Fruit fly (Drosophila melanogaster) whole organism, embryonic: ENCODE results near the gene CG31207.

ENCODE experiments used
- Antp ChIP-seq: fragments of 200-800 bp; sonication (Bioruptor generic); optimal IDR thresholded peaks from 3 replicates; lab custom pipeline; 2016; ENCODE audit warnings: missing biosample characterization, missing genetic modification characterization
- Atf-2 ChIP-seq: fragments of 200-800 bp; sonication (Bioruptor generic); optimal IDR thresholded peaks from 2 replicates; lab custom pipeline; 2016; ENCODE audit warnings: missing biosample characterization, missing genetic modification characterization
- CG11560 ChIP-seq: fragments of 200-800 bp; sonication (Bioruptor generic); IDR thresholded peaks from 3 replicates; pipeline ENCODE4 v1.3.6; 2022; ENCODE audit warnings: missing biosample characterization, missing genetic modification characterization
- CG13775 ChIP-seq: fragments of 200-800 bp; sonication (Bioruptor generic); optimal IDR thresholded peaks from 3 replicates; lab custom pipeline; 2017; ENCODE audit warnings: missing biosample characterization, mild to moderate bottlenecking, missing genetic modification characterization
- CG15479 ChIP-seq: fragments of 200-800 bp; sonication (Bioruptor generic); optimal IDR thresholded peaks from 3 replicates; lab custom pipeline; 2019; ENCODE audit warnings: missing biosample characterization, mild to moderate bottlenecking, missing genetic modification characterization, moderate library complexity
- CG1603 ChIP-seq: fragments of 200-800 bp; sonication (Bioruptor generic); optimal IDR thresholded peaks from 2 replicates; lab custom pipeline; 2019; ENCODE audit warnings: missing biosample characterization, mild to moderate bottlenecking, missing genetic modification characterization, moderate library complexity
- CG18619 ChIP-seq: fragments of 200-800 bp; sonication (Bioruptor generic); optimal IDR thresholded peaks from 3 replicates; lab custom pipeline; 2017; ENCODE audit warnings: missing biosample characterization, mild to moderate bottlenecking, missing genetic modification characterization
- CG2202 ChIP-seq: fragments of 200-800 bp; sonication (Bioruptor generic); optimal IDR thresholded peaks from 2 replicates; lab custom pipeline; 2018; ENCODE audit warnings: missing biosample characterization, mild to moderate bottlenecking, missing genetic modification characterization
- CG2678 ChIP-seq: fragments of 200-800 bp; sonication (Bioruptor generic); optimal IDR thresholded peaks from 3 replicates; lab custom pipeline; 2019; ENCODE audit warnings: missing biosample characterization, mild to moderate bottlenecking, missing genetic modification characterization, moderate library complexity
- CG30403 ChIP-seq: fragments of 200-800 bp; sonication (Bioruptor generic); optimal IDR thresholded peaks from 3 replicates; lab custom pipeline; 2016; ENCODE audit warnings: missing biosample characterization, missing genetic modification characterization
- CG3995 ChIP-seq: fragments of 200-800 bp; sonication (Bioruptor generic); optimal IDR thresholded peaks from 3 replicates; lab custom pipeline; 2016; ENCODE audit warnings: missing biosample characterization, missing genetic modification characterization
- CG4328 ChIP-seq: fragments of 200-800 bp; sonication (Bioruptor generic); optimal IDR thresholded peaks from 3 replicates; lab custom pipeline; 2017; ENCODE audit warnings: missing biosample characterization, missing genetic modification reagents, missing genetic modification characterization
- CG4820 ChIP-seq: fragments of 200-800 bp; sonication (Bioruptor generic); optimal IDR thresholded peaks from 3 replicates; lab custom pipeline; 2016; ENCODE audit warnings: missing biosample characterization, missing genetic modification characterization
- CG6813 ChIP-seq: fragments of 200-800 bp; sonication (Bioruptor generic); optimal IDR thresholded peaks from 2 replicates; lab custom pipeline; 2017; ENCODE audit warnings: missing biosample characterization, missing genetic modification characterization, mild to moderate bottlenecking, moderate library complexity, missing genetic modification reagents
- CG7928 ChIP-seq: fragments of 200-800 bp; sonication (Bioruptor generic); optimal IDR thresholded peaks from 2 replicates; lab custom pipeline; 2017; ENCODE audit warnings: missing biosample characterization, mild to moderate bottlenecking, missing genetic modification characterization
- CG8944 ChIP-seq: fragments of 200-800 bp; sonication (Bioruptor generic); optimal IDR thresholded peaks from 3 replicates; lab custom pipeline; 2016; ENCODE audit warnings: missing biosample characterization, missing genetic modification characterization
- CHES-1-like ChIP-seq: fragments of 200-800 bp; sonication (Bioruptor generic); optimal IDR thresholded peaks from 2 replicates; lab custom pipeline; 2016; ENCODE audit warnings: missing biosample characterization, missing genetic modification characterization
- CrebB ChIP-seq: fragments of 200-800 bp; sonication (Bioruptor generic); optimal IDR thresholded peaks from 3 replicates; lab custom pipeline; 2018; ENCODE audit warnings: missing biosample characterization, mild to moderate bottlenecking, missing genetic modification characterization
- D ChIP-seq, 2 experiments: fragments of 200-800 bp in 1 of 2; fragments of >200 bp in 1 of 2; sonication (Bioruptor generic) in 1 of 2; optimal IDR thresholded peaks; 2 replicates in 1 of 2; 3 replicates in 1 of 2; lab custom pipeline; 2017; ENCODE audit warnings: mild to moderate bottlenecking in 1 of 2, missing biosample characterization in 1 of 2, missing genetic modification characterization in 1 of 2, missing genetic modification reagents in 1 of 2
- HHEX ChIP-seq: fragments of 200-800 bp; sonication (Bioruptor generic); optimal IDR thresholded peaks from 3 replicates; lab custom pipeline; 2017; ENCODE audit warnings: missing biosample characterization, mild to moderate bottlenecking, missing genetic modification characterization, missing genetic modification reagents
- Hmr ChIP-seq: fragments of 200-800 bp; sonication (Bioruptor generic); optimal IDR thresholded peaks from 3 replicates; lab custom pipeline; 2017; ENCODE audit warnings: mild to moderate bottlenecking, missing biosample characterization, missing genetic modification reagents, missing genetic modification characterization
- NC2β ChIP-seq: fragments of 200-800 bp; sonication (Bioruptor generic); optimal IDR thresholded peaks from 2 replicates; lab custom pipeline; 2016; ENCODE audit warnings: missing biosample characterization, missing genetic modification characterization
- Oaz ChIP-seq: fragments of 200-800 bp; sonication (Bioruptor generic); IDR thresholded peaks from 2 replicates; pipeline ENCODE4 v1.3.6; 2022; ENCODE audit warnings: missing biosample characterization, missing genetic modification characterization
- PHDP ChIP-seq: fragments of 200-800 bp; sonication (Bioruptor generic); optimal IDR thresholded peaks from 3 replicates; lab custom pipeline; 2018; ENCODE audit warnings: missing biosample characterization, mild to moderate bottlenecking, missing genetic modification characterization, moderate library complexity
- Scr ChIP-seq: fragments of 200-800 bp; sonication (Bioruptor generic); IDR thresholded peaks from 2 replicates; pipeline ENCODE4 v1.3.6; 2022; ENCODE audit warnings: missing biosample characterization, missing genetic modification characterization; ENCODE audit not compliant: partially characterized antibody
- Sox100B ChIP-seq: fragments of 200-800 bp; sonication (Bioruptor generic); optimal IDR thresholded peaks from 3 replicates; lab custom pipeline; 2018; ENCODE audit warnings: missing biosample characterization, mild to moderate bottlenecking, missing genetic modification characterization
- Trl ChIP-seq, 3 experiments: fragments of >200 bp in 2 of 3; fragments of 200-800 bp in 1 of 3; sonication (Bioruptor generic) in 1 of 3; optimal IDR thresholded peaks; 2 replicates in 1 of 3; 3 replicates in 2 of 3; lab custom pipeline; 2016 to 2017; ENCODE audit warnings: missing biosample characterization in 1 of 3, missing genetic modification characterization in 1 of 3
- amos ChIP-seq: fragments of 200-800 bp; sonication (Bioruptor generic); IDR thresholded peaks from 2 replicates; pipeline ENCODE4 v1.3.6; 2022; ENCODE audit warnings: missing biosample characterization, missing genetic modification characterization; ENCODE audit not compliant: partially characterized antibody
- bsh ChIP-seq, 2 experiments: fragments of 200-800 bp; sonication (Bioruptor generic); optimal IDR thresholded peaks; 2 replicates each; lab custom pipeline; 2017 to 2018; ENCODE audit warnings: mild to moderate bottlenecking in 2 of 2, missing biosample characterization in 2 of 2, missing genetic modification characterization in 2 of 2, moderate library complexity in 1 of 2
- btn ChIP-seq: fragments of 200-800 bp; sonication (Bioruptor generic); optimal IDR thresholded peaks from 2 replicates; lab custom pipeline; 2016; ENCODE audit warnings: missing biosample characterization, missing genetic modification characterization
- dan ChIP-seq: fragments of 200-800 bp; sonication (Bioruptor generic); IDR thresholded peaks from 2 replicates; pipeline ENCODE4 v1.3.6; 2022; ENCODE audit warnings: missing biosample characterization, missing genetic modification characterization
- dati ChIP-seq: fragments of 200-800 bp; sonication (Bioruptor generic); IDR thresholded peaks from 2 replicates; pipeline ENCODE4 v1.3.6; 2022; ENCODE audit warnings: missing biosample characterization, missing genetic modification characterization
- eyg ChIP-seq: fragments of 200-800 bp; sonication (Bioruptor generic); optimal IDR thresholded peaks from 3 replicates; lab custom pipeline; 2016; ENCODE audit warnings: missing biosample characterization, missing genetic modification characterization
- fd102C ChIP-seq: fragments of 200-800 bp; sonication (Bioruptor generic); optimal IDR thresholded peaks from 2 replicates; lab custom pipeline; 2018; ENCODE audit warnings: missing biosample characterization, mild to moderate bottlenecking, missing genetic modification characterization, moderate library complexity
- gce ChIP-seq: fragments of 200-800 bp; sonication (Bioruptor generic); IDR thresholded peaks from 3 replicates; pipeline ENCODE4 v1.3.6; 2022; ENCODE audit warnings: missing biosample characterization, missing genetic modification characterization
- hbn ChIP-seq: fragments of 200-800 bp; sonication (Bioruptor generic); IDR thresholded peaks from 2 replicates; pipeline ENCODE4 v1.3.6; 2022; ENCODE audit warnings: missing biosample characterization, missing genetic modification characterization; ENCODE audit not compliant: partially characterized antibody
- insv ChIP-seq, 2 experiments: fragments of 200-800 bp; sonication (Bioruptor generic); optimal IDR thresholded peaks; 3 replicates each; lab custom pipeline; 2016 to 2018; ENCODE audit warnings: missing biosample characterization in 2 of 2, missing genetic modification characterization in 2 of 2
- inv ChIP-seq: fragments of 200-800 bp; sonication (Bioruptor generic); IDR thresholded peaks from 2 replicates; pipeline ENCODE4 v1.3.6; 2022; ENCODE audit warnings: missing biosample characterization, missing genetic modification characterization; ENCODE audit not compliant: partially characterized antibody
- jigr1 ChIP-seq: fragments of 200-800 bp; sonication (Bioruptor generic); IDR thresholded peaks from 3 replicates; pipeline ENCODE4 v1.3.6; 2022; ENCODE audit warnings: missing biosample characterization, missing genetic modification characterization
- odd ChIP-seq: fragments of 200-800 bp; sonication (Bioruptor generic); optimal IDR thresholded peaks from 2 replicates; lab custom pipeline; 2017; ENCODE audit warnings: missing biosample characterization, mild to moderate bottlenecking, missing genetic modification characterization
- pros ChIP-seq: fragments of 200-800 bp; sonication (Bioruptor generic); optimal IDR thresholded peaks from 3 replicates; lab custom pipeline; 2019; ENCODE audit warnings: missing biosample characterization, mild to moderate bottlenecking, missing genetic modification characterization, moderate library complexity
- pzg ChIP-seq: fragments of 200-800 bp; sonication (Bioruptor generic); optimal IDR thresholded peaks from 3 replicates; lab custom pipeline; 2018; ENCODE audit warnings: missing biosample characterization, mild to moderate bottlenecking, missing genetic modification characterization, moderate library complexity
- rib ChIP-seq: fragments of 200-800 bp; sonication (Bioruptor generic); IDR thresholded peaks from 2 replicates; pipeline ENCODE4 v1.3.6; 2022; ENCODE audit warnings: missing biosample characterization, missing genetic modification characterization
- sc ChIP-seq, 3 experiments: fragments of >200 bp in 2 of 3; fragments of 200-800 bp in 1 of 3; sonication (Bioruptor generic) in 1 of 3; optimal IDR thresholded peaks; 2 replicates in 2 of 3; 3 replicates in 1 of 3; lab custom pipeline; 2017; ENCODE audit warnings: mild to moderate bottlenecking in 1 of 3, missing biosample characterization in 1 of 3, missing genetic modification characterization in 1 of 3, missing genetic modification reagents in 1 of 3
- ssp ChIP-seq: fragments of 200-800 bp; sonication (Bioruptor generic); IDR thresholded peaks from 2 replicates; pipeline ENCODE4 v1.3.6; 2022; ENCODE audit warnings: missing biosample characterization, missing genetic modification characterization
- zen2 ChIP-seq: fragments of 200-800 bp; sonication (Bioruptor generic); IDR thresholded peaks from 3 replicates; pipeline ENCODE4 v1.3.6; 2022; ENCODE audit warnings: missing biosample characterization, missing genetic modification characterization; ENCODE audit not compliant: partially characterized antibody

CG31207 gene

DNA sequence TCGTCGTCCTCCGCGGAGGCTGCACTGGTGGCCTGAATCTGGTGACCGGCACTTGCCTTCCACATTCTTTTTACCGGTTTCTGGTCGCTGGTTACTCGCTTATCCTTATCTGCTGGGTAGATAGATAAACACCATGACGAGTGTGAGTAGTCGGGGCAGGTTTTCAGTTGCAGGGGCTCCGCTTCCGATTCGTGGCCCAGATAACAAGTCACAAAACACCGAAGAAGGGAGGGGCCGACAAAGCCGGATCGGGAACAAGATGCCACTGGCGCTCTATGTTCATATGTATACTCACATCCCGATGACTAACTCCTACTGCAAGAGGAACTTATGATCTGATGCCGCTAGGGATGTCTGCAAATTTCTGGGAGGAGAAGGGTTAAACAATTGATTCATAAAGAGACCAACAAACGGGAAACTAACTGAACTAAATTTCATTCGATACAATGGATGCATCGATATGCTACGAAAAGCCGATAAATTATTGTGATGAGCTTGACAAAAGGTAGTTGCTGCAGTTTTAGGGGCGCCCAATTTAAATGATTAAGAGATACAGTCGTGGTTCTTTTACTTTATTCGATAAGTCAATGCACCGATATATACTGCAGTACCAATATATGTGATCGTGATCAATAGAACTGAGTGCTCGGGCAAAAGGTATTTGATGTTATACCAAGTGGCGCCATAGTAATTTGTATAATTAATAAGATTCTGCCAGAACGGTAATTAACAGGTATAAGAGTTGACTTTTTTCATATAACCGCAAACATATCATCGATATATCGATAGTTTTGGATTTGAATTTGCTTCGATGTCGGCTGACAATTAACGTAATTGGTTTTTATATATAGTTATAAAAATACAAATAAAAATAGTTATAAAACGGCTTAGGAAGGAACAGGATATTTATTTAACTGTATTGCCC, 17.4 kb upstream of the CG31207 start, which contains the start of gene Cortactin (continued):
- TF ChIP-seq CG15479 (GFP tag; lab: Kevin White, UChicago) (no peak), btn (no peak), zen2 (GFP tag; lab: Robert Waterston, UW) (peak; percentile 93), CG11560 (tag; lab: Robert Waterston, UW) (peak; percentile 100), CG7928 (no peak), odd (GFP tag; lab: Kevin White, UChicago) (no peak), CG13775 (GFP tag; lab: Kevin White, UChicago) (no peak), Antp (GFP tag; lab: Kevin White, UChicago) (no peak), CrebB (tag; lab: Kevin White, UChicago) (no peak), jigr1 (GFP tag; lab: Robert Waterston, UW) (no peak), CG4328 (GFP tag; lab: Kevin White, UChicago) (no peak), pzg (GFP tag; lab: Kevin White, UChicago) (peak; percentile 94), CG2202 (tag; lab: Kevin White, UChicago) (no peak), Atf-2 (GFP tag; lab: Kevin White, UChicago) (no peak), CG1603 (tag; lab: Kevin White, UChicago) (peak; percentile 72), insv (GFP tag; optimal IDR thresholded peaks at IDR 0.05; lab: Kevin White, UChicago) (no peak), HHEX (GFP tag; lab: Kevin White, UChicago) (no peak), inv (peak; percentile 83), CG3995 (GFP tag; lab: Kevin White, UChicago) (peak; percentile 90), CG18619 (GFP tag; lab: Kevin White, UChicago) (no peak), CG30403 (GFP tag; lab: Kevin White, UChicago) (no peak), pros (no peak), NC2β (GFP tag; lab: Kevin White, UChicago) (no peak), Sox100B (GFP tag; lab: Kevin White, UChicago) (no peak), gce (no peak; the same call in 2 of the 3 replicates), CG4820 (GFP tag; lab: Kevin White, UChicago) (no peak), D (optimal IDR thresholded peaks at IDR 0.05; lab: Kevin White, UChicago) (no peak), D (GFP tag; optimal IDR thresholded peaks at IDR 0.05; lab: Kevin White, UChicago) (no peak), ssp (GFP tag; lab: Robert Waterston, UW) (no peak), dan (no peak), CHES-1-like (GFP tag; lab: Kevin White, UChicago) (no peak), PHDP (tag; lab: Kevin White, UChicago) (no peak), CG6813 (GFP tag; lab: Kevin White, UChicago) (no peak), Oaz (GFP tag; lab: Robert Waterston, UW) (no peak), eyg (GFP tag; lab: Kevin White, UChicago) (no peak), Trl (optimal IDR thresholded peaks at IDR 0.05; lab: Kevin White, UChicago) (no peak), Trl (GFP tag; optimal IDR thresholded peaks at IDR 0.05; lab: Kevin White, UChicago) (no peak), Hmr (GFP tag; lab: Kevin White, UChicago) (no peak), CG8944 (no peak), sc (optimal IDR thresholded peaks at IDR 0.05; lab: Kevin White, UChicago) (no peak), sc (GFP tag; optimal IDR thresholded peaks at IDR 0.05; lab: Kevin White, UChicago) (no peak), dati (no peak), fd102C (no peak), CG2678 (tag; lab: Kevin White, UChicago) (no peak), rib (GFP tag; lab: Robert Waterston, UW) (0 out of 2 replicates have a peak, but pooled peaks have one; percentile 15), bsh (GFP tag; optimal IDR thresholded peaks at IDR 0.05; lab: Kevin White, UChicago) (no peak), hbn (peak; percentile 81), Scr (GFP tag; lab: Robert Waterston, UW) (peak; percentile 87), amos (GFP tag; lab: Robert Waterston, UW) (peak; percentile 95)
